Worm (Caenorhabditis elegans): ENCODE results near the gene pha-4.

ce11 chrV:20739387-20739786, 13.5 kb upstream of the pha-4 start:
- no peak for TF ChIP-seq F13C5.2 (tag; optimal IDR thresholded peaks at IDR 0.05)
- no peak for TF ChIP-seq tbx-11 (GFP tag; IDR thresholded peaks at IDR 0.05)
- TF ChIP-seq tra-4 (tag; optimal IDR thresholded peaks at IDR 0.05): no peak
